Worm (Caenorhabditis elegans) whole organism, L2 larva: Measurements from ENCODE around the gene srsx-9.

Source experiments
- C34F6.9 ChIP-seq: fragments of 150-350 bp; optimal IDR thresholded peaks from 2 replicates; lab custom pipeline; 2014; ENCODE audit warnings: missing biosample characterization, missing genetic modification characterization
- ZK546.5 ChIP-seq: sonication (generic microtip); optimal IDR thresholded peaks from 2 replicates; lab custom pipeline; 2017; ENCODE audit warnings: missing biosample characterization, missing genetic modification characterization
- alr-1 ChIP-seq: fragments of 150-350 bp; optimal IDR thresholded peaks from 2 replicates; lab custom pipeline; 2014; ENCODE audit warnings: missing biosample characterization, missing genetic modification characterization
- ama-1 ChIP-seq: fragments of 150-350 bp; optimal IDR thresholded peaks from 2 replicates; lab custom pipeline; 2018; ENCODE audit warnings: inconsistent platforms
- blmp-1 ChIP-seq: sonication (generic microtip); optimal IDR thresholded peaks from 2 replicates; lab custom pipeline; 2017; ENCODE audit warnings: missing genetic modification characterization, mild to moderate bottlenecking, missing compliant biosample characterization, antibody characterized with exemption, moderate library complexity; ENCODE audit not compliant: insufficient read depth
- ceh-16 ChIP-seq: fragments of 150-350 bp; optimal IDR thresholded peaks from 2 replicates; lab custom pipeline; 2014; ENCODE audit warnings: missing biosample characterization, missing genetic modification characterization
- ceh-82 ChIP-seq: fragments of 150-350 bp; optimal IDR thresholded peaks from 2 replicates; lab custom pipeline; 2014; ENCODE audit warnings: missing biosample characterization, missing genetic modification characterization
- egl-27 ChIP-seq: sonication (generic microtip); optimal IDR thresholded peaks from 3 replicates; lab custom pipeline; 2017; ENCODE audit warnings: missing biosample characterization, missing genetic modification reagents, missing genetic modification characterization
- elt-3 ChIP-seq: sonication (generic microtip); optimal IDR thresholded peaks from 2 replicates; lab custom pipeline; 2017; ENCODE audit warnings: missing biosample characterization, missing genetic modification characterization
- gmeb-1 ChIP-seq: fragments of 150-350 bp; optimal IDR thresholded peaks from 2 replicates; lab custom pipeline; 2014; ENCODE audit warnings: missing biosample characterization, missing genetic modification characterization
- lin-13 ChIP-seq: fragments of 150-350 bp; optimal IDR thresholded peaks from 2 replicates; lab custom pipeline; 2014; ENCODE audit warnings: missing biosample characterization, missing genetic modification reagents, missing genetic modification characterization
- lin-39 ChIP-seq: fragments of 150-350 bp; optimal IDR thresholded peaks from 2 replicates; lab custom pipeline; 2014; ENCODE audit warnings: missing biosample characterization, missing genetic modification reagents, missing genetic modification characterization
- mab-5 ChIP-seq: fragments of 150-350 bp; optimal IDR thresholded peaks from 2 replicates; lab custom pipeline; 2014; ENCODE audit warnings: missing biosample characterization, missing genetic modification characterization
- mbf-1 ChIP-seq: sonication (generic microtip); optimal IDR thresholded peaks from 2 replicates; lab custom pipeline; 2017; ENCODE audit warnings: missing biosample characterization, missing genetic modification characterization
- mdl-1 ChIP-seq, 2 experiments: fragments of 150-350 bp in 1 of 2; sonication (generic microtip) in 1 of 2; optimal IDR thresholded peaks; 2 replicates each; lab custom pipeline; 2017; ENCODE audit warnings: missing biosample characterization in 2 of 2, missing genetic modification characterization in 2 of 2
- nhr-10 ChIP-seq: sonication (generic microtip); optimal IDR thresholded peaks from 2 replicates; lab custom pipeline; 2017; ENCODE audit warnings: missing biosample characterization, missing genetic modification characterization
- nhr-11 ChIP-seq: fragments of 150-350 bp; optimal IDR thresholded peaks from 2 replicates; lab custom pipeline; 2014; ENCODE audit warnings: missing biosample characterization, missing genetic modification characterization
- nhr-12 ChIP-seq: fragments of 150-350 bp; optimal IDR thresholded peaks from 2 replicates; lab custom pipeline; 2014; ENCODE audit warnings: missing biosample characterization, missing genetic modification characterization
- nhr-129 ChIP-seq: fragments of 150-350 bp; optimal IDR thresholded peaks from 2 replicates; lab custom pipeline; 2014; ENCODE audit warnings: missing biosample characterization, missing genetic modification characterization
- nhr-21 ChIP-seq: fragments of 150-350 bp; optimal IDR thresholded peaks from 2 replicates; lab custom pipeline; 2014; ENCODE audit warnings: missing biosample characterization, missing genetic modification characterization
- nhr-23 ChIP-seq: fragments of 150-350 bp; optimal IDR thresholded peaks from 2 replicates; lab custom pipeline; 2014; ENCODE audit warnings: missing biosample characterization, missing genetic modification reagents, missing genetic modification characterization
- nhr-237 ChIP-seq: fragments of 150-350 bp; optimal IDR thresholded peaks from 2 replicates; lab custom pipeline; 2014; ENCODE audit warnings: missing biosample characterization, missing genetic modification characterization
- nhr-25 ChIP-seq: fragments of 150-350 bp; sonication (generic microtip); optimal IDR thresholded peaks from 3 replicates; lab custom pipeline; 2014; ENCODE audit warnings: missing biosample characterization, missing genetic modification characterization
- nhr-6 ChIP-seq: fragments of 150-350 bp; optimal IDR thresholded peaks from 2 replicates; lab custom pipeline; 2014; ENCODE audit warnings: missing biosample characterization, missing genetic modification characterization
- nhr-77 ChIP-seq: fragments of 150-350 bp; optimal IDR thresholded peaks from 2 replicates; lab custom pipeline; 2014; ENCODE audit warnings: missing biosample characterization, missing genetic modification characterization
- sem-4 ChIP-seq: fragments of 150-350 bp; optimal IDR thresholded peaks from 2 replicates; lab custom pipeline; 2014; ENCODE audit warnings: missing biosample characterization, missing genetic modification reagents, missing genetic modification characterization
- sma-3 ChIP-seq: sonication (generic microtip); optimal IDR thresholded peaks from 2 replicates; lab custom pipeline; 2016; ENCODE audit warnings: missing genetic modification reagents, missing genetic modification characterization, missing compliant biosample characterization
- sma-9 ChIP-seq, 2 experiments: fragments of 150-350 bp in 1 of 2; sonication (generic microtip) in 1 of 2; optimal IDR thresholded peaks; 2 replicates each; lab custom pipeline; 2014 to 2016; ENCODE audit warnings: missing genetic modification characterization in 2 of 2, mild to moderate bottlenecking in 1 of 2, missing biosample characterization in 1 of 2, missing compliant biosample characterization in 1 of 2, missing genetic modification reagents in 1 of 2, moderate library complexity in 1 of 2
- snpc-4 ChIP-seq: fragments of 150-350 bp; optimal IDR thresholded peaks from 2 replicates; lab custom pipeline; 2014; ENCODE audit warnings: missing biosample characterization, missing genetic modification characterization
- unc-55 ChIP-seq: fragments of 150-350 bp; sonication (generic microtip); optimal IDR thresholded peaks from 3 replicates; lab custom pipeline; 2014; ENCODE audit warnings: missing biosample characterization, missing genetic modification reagents, missing genetic modification characterization
- unc-62 ChIP-seq: fragments of 150-350 bp; optimal IDR thresholded peaks from 2 replicates; lab custom pipeline; 2014; ENCODE audit warnings: missing biosample characterization, missing genetic modification reagents, missing genetic modification characterization
- zag-1 ChIP-seq: fragments of 150-350 bp; optimal IDR thresholded peaks from 2 replicates; lab custom pipeline; 2014; ENCODE audit warnings: missing biosample characterization, missing genetic modification characterization
- ztf-1 ChIP-seq: fragments of 200-800 bp; sonication (Bioruptor generic); conservative IDR thresholded peaks from 2 replicates; pipeline ENCODE4 v1.3.6; 2022; ENCODE audit warnings: missing genetic modification characterization, missing compliant biosample characterization
- ztf-4 ChIP-seq: fragments of 150-350 bp; optimal IDR thresholded peaks from 2 replicates; lab custom pipeline; 2014; ENCODE audit warnings: missing biosample characterization, missing genetic modification characterization

Gene srsx-9

DNA sequence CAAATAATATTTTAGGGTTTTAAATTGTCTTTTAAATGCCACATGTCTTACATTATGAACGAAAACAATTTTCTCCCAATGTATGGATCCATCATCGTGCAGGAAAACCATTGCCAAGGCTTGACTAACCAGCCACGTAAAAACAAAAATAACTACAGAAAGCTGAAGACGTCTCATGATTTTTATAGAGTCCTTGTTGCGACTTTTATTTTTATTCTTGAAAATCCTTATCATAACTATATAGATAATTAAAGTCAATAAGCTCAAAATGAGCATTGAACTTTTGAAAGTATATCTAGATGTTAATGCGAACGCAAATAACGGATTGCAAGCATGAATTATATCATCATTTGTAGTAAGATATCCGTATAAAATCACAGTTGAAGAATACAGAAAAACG is 7.3 kb upstream of the srsx-9 start:
- TF ChIP-seq mab-5 (tag; lab: Kevin White, UChicago) (no peak), alr-1 (tag; lab: Kevin White, UChicago) (no peak), ZK546.5 (tag; lab: Kevin White, UChicago) (no peak), snpc-4 (tag; lab: Kevin White, UChicago) (no peak), nhr-77 (no peak), ztf-4 (tag; lab: Kevin White, UChicago) (no peak), sem-4 (tag; lab: Kevin White, UChicago) (no peak), ama-1 (lab: Kevin White, UChicago) (no peak), ztf-1 (no peak), egl-27 (tag; lab: Kevin White, UChicago) (no peak), sma-9 (GFP tag; optimal IDR thresholded peaks at IDR 0.05; lab: Kevin White, UChicago) (no peak), sma-9 (tag; optimal IDR thresholded peaks at IDR 0.05; lab: Kevin White, UChicago) (no peak), C34F6.9 (tag; lab: Kevin White, UChicago) (no peak), nhr-237 (tag; lab: Kevin White, UChicago) (no peak), nhr-129 (tag; lab: Kevin White, UChicago) (no peak), gmeb-1 (tag; lab: Kevin White, UChicago) (no peak), lin-39 (tag; lab: Kevin White, UChicago) (no peak), lin-13 (GFP tag; lab: Kevin White, UChicago) (no peak), nhr-6 (tag; lab: Kevin White, UChicago) (no peak)

DNA sequence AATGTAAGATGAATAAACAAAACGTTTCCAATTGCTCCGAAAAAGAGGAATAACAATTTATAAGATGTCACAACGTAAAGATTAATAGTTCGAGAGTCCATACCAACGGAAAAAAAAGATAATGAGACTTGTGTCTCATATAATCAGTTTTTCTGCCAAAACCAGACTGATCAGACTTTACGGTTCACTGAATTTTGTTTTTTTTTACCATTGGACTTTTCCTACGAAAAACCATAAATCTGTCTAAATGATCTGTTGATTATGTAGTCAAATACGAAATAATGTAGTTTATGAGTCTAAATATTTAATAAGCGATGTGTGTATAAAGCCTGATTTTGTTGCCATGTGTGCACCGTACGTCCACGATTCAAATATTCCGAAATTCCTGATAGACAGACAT is 6.2 kb upstream of the srsx-9 start, which contains the start of gene srsx-11:
srsx-11 (minus strand) TSS at position 101 of the 400 bp plus-strand sequence.
- no peak for TF ChIP-seq ceh-16 (tag; lab: Kevin White, UChicago)
- TF ChIP-seq nhr-10: no peak
- no peak for TF ChIP-seq sma-9 (GFP tag; optimal IDR thresholded peaks at IDR 0.05; lab: Kevin White, UChicago)
- no peak for TF ChIP-seq sma-9 (tag; optimal IDR thresholded peaks at IDR 0.05; lab: Kevin White, UChicago)
- no peak for TF ChIP-seq nhr-25 (tag; lab: Kevin White, UChicago)
- TF ChIP-seq snpc-4 (tag; lab: Kevin White, UChicago): no peak
- TF ChIP-seq nhr-23 (tag; lab: Kevin White, UChicago): no peak
- no peak for TF ChIP-seq mbf-1 (tag; lab: Kevin White, UChicago)
- no peak for TF ChIP-seq ama-1 (lab: Kevin White, UChicago)
- TF ChIP-seq nhr-21: no peak
- TF ChIP-seq ztf-4 (tag; lab: Kevin White, UChicago): no peak
- no peak for TF ChIP-seq sem-4 (tag; lab: Kevin White, UChicago)
- TF ChIP-seq elt-3 (tag; lab: Kevin White, UChicago): no peak
- no peak for TF ChIP-seq nhr-11 (tag; lab: Kevin White, UChicago)
- no peak for TF ChIP-seq nhr-237 (tag; lab: Kevin White, UChicago)
- no peak for TF ChIP-seq mdl-1 (tag; optimal IDR thresholded peaks at IDR 0.05; lab: Kevin White, UChicago)
- TF ChIP-seq blmp-1 (tag; lab: Kevin White, UChicago): no peak
- TF ChIP-seq ztf-1: no peak
- TF ChIP-seq zag-1 (tag; lab: Kevin White, UChicago): no peak

DNA sequence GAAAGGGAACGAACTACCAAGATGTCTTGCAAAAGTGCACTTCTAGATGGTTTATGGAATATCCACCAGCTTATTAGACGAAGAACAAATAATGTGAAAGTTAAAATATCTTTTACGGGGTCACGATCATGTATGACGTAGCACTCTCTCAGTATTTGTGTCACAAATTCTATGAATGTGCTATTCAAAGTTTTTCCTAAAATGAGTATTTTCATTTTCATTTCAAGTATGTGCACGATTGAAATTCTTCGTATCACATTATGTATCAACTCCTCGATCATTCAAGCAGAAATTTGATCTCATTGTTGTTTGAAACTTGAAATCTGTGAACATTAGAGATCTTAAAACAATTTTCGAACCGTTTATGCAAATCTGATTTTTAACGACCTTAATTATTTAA is 4.7 kb upstream of the srsx-9 start:
- TF ChIP-seq ZK546.5 (tag; lab: Kevin White, UChicago) (no peak), ztf-1 (no peak), nhr-77 (no peak), mbf-1 (tag; lab: Kevin White, UChicago) (no peak), ama-1 (lab: Kevin White, UChicago) (no peak), unc-55 (GFP tag; lab: Kevin White, UChicago) (no peak), nhr-12 (tag; lab: Kevin White, UChicago) (no peak), unc-62 (GFP tag; lab: Kevin White, UChicago) (no peak), ceh-82 (no peak), sma-3 (GFP tag; lab: Kevin White, UChicago) (no peak), lin-13 (GFP tag; lab: Kevin White, UChicago) (no peak), sem-4 (tag; lab: Kevin White, UChicago) (no peak), nhr-23 (tag; lab: Kevin White, UChicago) (no peak)

DNA sequence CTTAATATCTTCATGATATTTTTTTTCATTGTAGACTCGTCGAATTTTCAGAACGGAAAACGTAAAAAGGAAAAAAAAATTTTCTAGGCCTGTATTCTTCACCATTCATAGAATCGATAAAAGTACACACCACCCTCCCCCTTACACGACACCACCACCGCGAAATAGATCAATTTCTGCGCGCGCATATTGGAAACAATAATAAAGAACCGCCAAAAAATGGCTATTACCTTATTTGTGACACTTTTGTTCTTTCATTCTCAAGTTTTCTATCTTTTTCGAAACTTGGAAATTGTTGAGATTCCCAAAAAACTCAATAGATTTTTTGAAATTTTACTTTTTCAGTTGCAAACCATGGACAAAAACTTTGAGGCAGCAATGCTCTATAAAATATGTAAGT is 2.3 kb upstream of the srsx-9 start, which contains the start of gene F26G5.1:
F26G5.1 (plus strand) TSS at position 339 of the 400 bp plus-strand sequence.
- TF ChIP-seq ceh-16 (tag; lab: Kevin White, UChicago) (no peak), nhr-25 (tag; lab: Kevin White, UChicago) (no peak)
- TF ChIP-seq, all 48 proteins: peak for 0
